Worm (Caenorhabditis elegans) whole organism, late embryonic: ENCODE results near the gene Y17G7B.3.

Experiments
- ceh-22 ChIP-seq: sonication (generic microtip); optimal IDR thresholded peaks from 2 replicates; lab custom pipeline; 2017; ENCODE audit warnings: missing biosample characterization, missing genetic modification characterization
- ceh-34 ChIP-seq: sonication (generic microtip); optimal IDR thresholded peaks from 2 replicates; lab custom pipeline; 2016; ENCODE audit warnings: mild to moderate bottlenecking, missing genetic modification characterization, missing compliant biosample characterization
- elt-4 ChIP-seq: sonication (generic microtip); optimal IDR thresholded peaks from 2 replicates; lab custom pipeline; 2016; ENCODE audit warnings: missing genetic modification characterization, missing compliant biosample characterization
- gmeb-2 ChIP-seq: sonication (generic microtip); optimal IDR thresholded peaks from 2 replicates; lab custom pipeline; 2016; ENCODE audit warnings: missing genetic modification characterization, inconsistent platforms, missing compliant biosample characterization
- lim-6 ChIP-seq: sonication (generic microtip); optimal IDR thresholded peaks from 2 replicates; lab custom pipeline; 2016; ENCODE audit warnings: missing genetic modification characterization, missing compliant biosample characterization
- madf-2 ChIP-seq: sonication (generic microtip); optimal IDR thresholded peaks from 2 replicates; lab custom pipeline; 2017; ENCODE audit warnings: missing genetic modification characterization, missing compliant biosample characterization
- pat-9 ChIP-seq: fragments of 200-800 bp; sonication (Bioruptor generic); optimal IDR thresholded peaks from 2 replicates; lab custom pipeline; 2018; ENCODE audit warnings: mild to moderate bottlenecking, missing genetic modification characterization, moderate library complexity, missing compliant biosample characterization
- pha-4 ChIP-seq: fragments of 150-350 bp; optimal IDR thresholded peaks from 2 replicates; lab custom pipeline; 2018; ENCODE audit warnings: missing biosample characterization, missing genetic modification reagents, missing genetic modification characterization
- rnt-1 ChIP-seq: sonication (generic microtip); optimal IDR thresholded peaks from 2 replicates; lab custom pipeline; 2016; ENCODE audit warnings: missing genetic modification characterization, missing compliant biosample characterization
- zip-5 ChIP-seq: sonication (generic microtip); optimal IDR thresholded peaks from 2 replicates; lab custom pipeline; 2016; ENCODE audit warnings: missing genetic modification characterization, missing compliant biosample characterization

DNA sequence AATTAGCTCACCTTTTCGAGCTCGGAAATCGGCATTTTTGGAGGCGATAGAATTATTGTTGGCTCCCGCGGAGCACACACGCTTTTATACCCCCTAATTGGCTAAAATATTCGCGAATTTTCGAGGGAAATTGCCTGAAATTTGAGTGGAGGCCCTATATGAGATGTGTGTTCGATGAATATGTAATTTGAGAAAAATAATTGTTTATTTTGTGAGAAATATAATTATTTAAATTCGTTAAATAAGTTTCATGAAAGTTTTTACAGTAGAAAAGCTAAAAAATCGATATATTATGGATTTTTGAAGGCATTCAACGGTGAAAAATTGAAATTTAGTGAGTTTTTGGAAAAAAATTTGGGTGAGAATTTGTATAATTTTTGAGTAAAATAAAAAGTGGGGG is 15.2 kb upstream of the Y17G7B.3 start, which contains the start of gene acbp-6:
- no peak for TF ChIP-seq ceh-34 (tag; lab: Kevin White, UChicago)
- no peak for TF ChIP-seq elt-4 (tag; lab: Kevin White, UChicago)
- no peak for TF ChIP-seq madf-2 (tag; lab: Kevin White, UChicago)
- TF ChIP-seq pat-9 = no peak
- no peak for TF ChIP-seq pha-4 (tag; lab: Kevin White, UChicago)
- no peak for TF ChIP-seq ceh-22 (tag; lab: Kevin White, UChicago)
- no peak for TF ChIP-seq gmeb-2 (tag; lab: Kevin White, UChicago)
- no peak for TF ChIP-seq zip-5
- no peak for TF ChIP-seq lim-6 (tag; lab: Kevin White, UChicago)
- no peak for TF ChIP-seq rnt-1
